Fruit fly (Drosophila melanogaster) whole organism, pupa: ENCODE data around the gene CG1394.

Experiments
- CG10348 ChIP-seq: fragments of 200-800 bp; sonication (Bioruptor generic); IDR thresholded peaks from 2 replicates; pipeline ENCODE4 v1.3.6; 2022; ENCODE audit warnings: missing biosample characterization, missing genetic modification characterization
- CG12605 ChIP-seq: fragments of 200-800 bp; sonication (Bioruptor generic); IDR thresholded peaks from 2 replicates; pipeline ENCODE4 v1.3.6; 2022; ENCODE audit warnings: missing biosample characterization, missing genetic modification characterization
- CG13204 ChIP-seq: fragments of 200-800 bp; sonication (Bioruptor generic); optimal IDR thresholded peaks from 2 replicates; lab custom pipeline; 2018; ENCODE audit warnings: missing biosample characterization, mild to moderate bottlenecking, missing genetic modification characterization, moderate library complexity
- CG14655 ChIP-seq: fragments of 200-800 bp; sonication (Bioruptor generic); optimal IDR thresholded peaks from 3 replicates; lab custom pipeline; 2017; ENCODE audit warnings: mild to moderate bottlenecking, missing biosample characterization, missing genetic modification reagents, missing genetic modification characterization
- CG15710 ChIP-seq: fragments of 200-800 bp; sonication (Bioruptor generic); optimal IDR thresholded peaks from 2 replicates; lab custom pipeline; 2018; ENCODE audit warnings: missing biosample characterization, mild to moderate bottlenecking, missing genetic modification characterization, moderate library complexity
- CG17806 ChIP-seq: fragments of 200-800 bp; sonication (Bioruptor generic); optimal IDR thresholded peaks from 2 replicates; lab custom pipeline; 2018; ENCODE audit warnings: missing biosample characterization, mild to moderate bottlenecking, missing genetic modification characterization, moderate library complexity
- CG32121 ChIP-seq: fragments of 200-800 bp; sonication (Bioruptor generic); IDR thresholded peaks from 2 replicates; pipeline ENCODE4 v1.3.6; 2022; ENCODE audit warnings: missing biosample characterization, missing genetic modification characterization
- CG34367 ChIP-seq: fragments of 200-800 bp; sonication (Bioruptor generic); optimal IDR thresholded peaks from 2 replicates; lab custom pipeline; 2018; ENCODE audit warnings: missing biosample characterization, mild to moderate bottlenecking, missing genetic modification characterization
- CG4496 ChIP-seq: fragments of 200-800 bp; sonication (Bioruptor generic); IDR thresholded peaks from 3 replicates; pipeline ENCODE4 v1.3.6; 2022; ENCODE audit warnings: missing biosample characterization, missing genetic modification characterization
- CG8159 ChIP-seq: fragments of 200-800 bp; sonication (Bioruptor generic); optimal IDR thresholded peaks from 3 replicates; lab custom pipeline; 2018; ENCODE audit warnings: missing biosample characterization, mild to moderate bottlenecking, missing genetic modification characterization, moderate library complexity
- CG8301 ChIP-seq: fragments of 200-800 bp; sonication (Bioruptor generic); optimal IDR thresholded peaks from 2 replicates; lab custom pipeline; 2018; ENCODE audit warnings: missing biosample characterization, mild to moderate bottlenecking, missing genetic modification characterization
- CG9948 ChIP-seq: fragments of 200-800 bp; sonication (Bioruptor generic); optimal IDR thresholded peaks from 2 replicates; lab custom pipeline; 2018; ENCODE audit warnings: missing biosample characterization, mild to moderate bottlenecking, missing genetic modification characterization, moderate library complexity
- D1 ChIP-seq: fragments of 200-800 bp; sonication (Bioruptor generic); optimal IDR thresholded peaks from 2 replicates; lab custom pipeline; 2018; ENCODE audit warnings: missing biosample characterization, mild to moderate bottlenecking, missing genetic modification characterization, moderate library complexity
- EcR ChIP-seq: fragments of 200-800 bp; sonication (Bioruptor generic); optimal IDR thresholded peaks from 3 replicates; lab custom pipeline; 2019; ENCODE audit warnings: missing biosample characterization, missing genetic modification characterization, mild to moderate bottlenecking, moderate library complexity, missing genetic modification reagents
- Ets98B ChIP-seq: fragments of 200-800 bp; sonication (Bioruptor generic); IDR thresholded peaks from 2 replicates; pipeline ENCODE4 v1.3.6; 2022; ENCODE audit warnings: missing biosample characterization, missing genetic modification characterization
- Pif1A ChIP-seq: fragments of 200-800 bp; sonication (Bioruptor generic); optimal IDR thresholded peaks from 3 replicates; lab custom pipeline; 2016; ENCODE audit warnings: missing biosample characterization, missing genetic modification characterization
- Pif1B ChIP-seq: fragments of 200-800 bp; sonication (Bioruptor generic); optimal IDR thresholded peaks from 3 replicates; lab custom pipeline; 2016; ENCODE audit warnings: missing biosample characterization, missing genetic modification characterization
- Snoo ChIP-seq: fragments of 200-800 bp; sonication (Bioruptor generic); optimal IDR thresholded peaks from 3 replicates; lab custom pipeline; 2017; ENCODE audit warnings: missing biosample characterization, mild to moderate bottlenecking, missing genetic modification characterization, inconsistent platforms
- fd96Ca ChIP-seq: fragments of 200-800 bp; sonication (Bioruptor generic); IDR thresholded peaks from 3 replicates; pipeline ENCODE4 v1.3.6; 2022; ENCODE audit warnings: missing biosample characterization, missing genetic modification characterization
- gl ChIP-seq: fragments of 200-800 bp; sonication (Bioruptor generic); optimal IDR thresholded peaks from 2 replicates; lab custom pipeline; 2018; ENCODE audit warnings: missing biosample characterization, mild to moderate bottlenecking, missing genetic modification characterization
- rn ChIP-seq: fragments of 200-800 bp; sonication (Bioruptor generic); IDR thresholded peaks from 2 replicates; pipeline ENCODE4 v1.3.6; 2022; ENCODE audit warnings: missing biosample characterization, missing genetic modification characterization

Gene CG1394

DNA sequence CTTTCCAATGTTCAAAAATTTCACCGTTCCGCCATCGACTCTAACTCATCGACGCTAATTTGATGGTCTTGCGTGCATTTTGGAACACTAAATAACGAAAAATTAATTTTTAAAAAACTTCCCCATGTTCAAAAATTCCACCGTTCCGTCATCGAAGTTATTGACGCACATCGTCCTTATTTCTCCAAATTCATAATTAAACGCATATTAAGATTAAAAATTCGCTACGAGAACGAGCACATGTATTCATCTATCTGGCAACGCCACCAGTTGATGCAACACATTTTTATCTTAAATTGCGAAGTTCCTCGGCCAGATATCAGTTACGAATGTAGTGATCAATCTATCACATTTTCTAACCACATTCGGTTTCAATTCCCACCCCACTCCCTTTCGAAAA is 21.3 kb downstream of the CG1394 start, which contains the start of gene Lint-1:
Gene Lint-1 (plus strand): TSS at position 123 of the 400 bp plus-strand sequence.
- no peak for TF ChIP-seq rn (GFP tag; lab: Robert Waterston, UW)
- TF ChIP-seq D1 (tag; lab: Kevin White, UChicago): no peak
- TF ChIP-seq CG4496: peak; percentile 52; the same call in 1 of the 3 replicates
- TF ChIP-seq Pif1A (GFP tag; lab: Kevin White, UChicago): no peak
- 0 out of 3 replicates have a peak, but pooled peaks have one; percentile 37 for TF ChIP-seq fd96Ca (GFP tag; lab: Robert Waterston, UW)
- TF ChIP-seq Pif1B (GFP tag; lab: Kevin White, UChicago): no peak
- TF ChIP-seq Ets98B: no peak
- 0 out of 2 replicates have a peak, but pooled peaks have one; percentile 33 for TF ChIP-seq CG32121 (GFP tag; lab: Robert Waterston, UW)
- TF ChIP-seq CG13204 (GFP tag; lab: Kevin White, UChicago): no peak
- TF ChIP-seq CG9948: no peak
- no peak for TF ChIP-seq CG12605 (GFP tag; lab: Robert Waterston, UW)
- TF ChIP-seq CG8301: no peak
- no peak for TF ChIP-seq CG15710 (tag; lab: Kevin White, UChicago)
- TF ChIP-seq Snoo: no peak
- TF ChIP-seq CG8159 (tag; lab: Kevin White, UChicago): peak; percentile 4
- TF ChIP-seq CG17806 (tag; lab: Kevin White, UChicago): no peak
- no peak for TF ChIP-seq CG34367 (tag; lab: Kevin White, UChicago)
- TF ChIP-seq EcR (GFP tag; lab: Kevin White, UChicago): no peak
- no peak for TF ChIP-seq gl (tag; lab: Kevin White, UChicago)
- TF ChIP-seq CG14655 (GFP tag; lab: Kevin White, UChicago): no peak
- no peak for TF ChIP-seq CG10348

DNA sequence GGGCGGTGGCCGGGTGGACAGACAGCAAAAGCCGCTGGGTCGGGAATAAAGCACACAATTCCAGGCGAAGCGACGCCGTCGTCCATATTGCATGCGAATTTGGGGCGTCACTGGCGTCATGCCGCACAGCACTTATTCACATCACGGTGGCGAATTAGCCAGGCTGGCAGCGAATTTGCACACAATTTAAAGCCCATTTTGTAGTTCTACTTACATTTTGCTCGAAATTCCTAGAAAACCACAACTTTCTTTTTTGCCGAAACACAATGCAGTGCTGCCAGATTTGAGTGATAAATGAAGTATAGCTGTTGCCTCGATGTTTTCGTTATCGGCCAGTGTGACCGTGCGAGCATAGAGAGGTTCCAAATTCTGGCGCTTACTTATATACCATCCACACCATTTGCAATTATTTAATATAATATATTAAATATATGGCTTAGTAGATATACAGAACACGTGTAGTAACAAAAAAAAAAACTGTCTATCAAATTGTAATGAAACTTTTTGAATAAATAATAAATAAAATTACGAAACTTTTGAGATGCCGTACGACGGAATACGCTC is 22.1 kb downstream of the CG1394 start, which contains the start of gene Ran:
Gene Ran (minus strand): TSS at position 445 of the 564 bp plus-strand sequence.
- TF ChIP-seq gl (tag; lab: Kevin White, UChicago) (no peak), Pif1B (GFP tag; lab: Kevin White, UChicago) (no peak), CG15710 (tag; lab: Kevin White, UChicago) (no peak)

DNA sequence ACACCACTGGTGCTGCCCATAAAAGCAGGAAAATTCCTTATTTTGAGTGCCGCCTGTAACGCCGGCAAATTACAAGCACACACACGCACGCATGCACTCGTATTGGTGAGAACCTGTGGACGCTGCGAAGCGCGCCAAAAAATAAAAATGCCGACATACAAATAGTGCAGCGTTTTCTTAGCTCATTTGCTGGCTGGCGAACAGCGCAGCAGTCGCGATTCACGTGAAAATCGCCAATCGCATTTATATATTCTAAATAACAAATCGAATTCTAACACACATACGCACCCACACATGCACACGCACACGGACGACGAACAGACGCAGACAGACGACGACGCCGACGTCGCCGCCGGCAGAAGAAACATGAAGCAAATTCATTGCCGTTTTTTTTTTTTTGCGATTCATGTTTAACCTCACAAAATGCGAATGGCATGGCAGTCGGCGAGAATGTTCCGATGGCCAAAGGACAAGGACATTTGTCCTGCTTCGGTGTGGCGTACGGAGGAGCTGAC is 22.9 kb downstream of the CG1394 start:
- TF ChIP-seq CG8159 (tag; lab: Kevin White, UChicago): peak; percentile 7
- no peak for TF ChIP-seq CG32121 (GFP tag; lab: Robert Waterston, UW)
- no peak for TF ChIP-seq CG34367 (tag; lab: Kevin White, UChicago)
- no peak; the same call in 2 of the 3 replicates for TF ChIP-seq fd96Ca (GFP tag; lab: Robert Waterston, UW)
- no peak for TF ChIP-seq CG17806 (tag; lab: Kevin White, UChicago)
- TF ChIP-seq EcR (GFP tag; lab: Kevin White, UChicago): no peak
- TF ChIP-seq CG8301: no peak
- peak; percentile 4; the same call in 1 of the 2 replicates for TF ChIP-seq Ets98B
- peak; percentile 34; the same call in 1 of the 2 replicates for TF ChIP-seq CG12605 (GFP tag; lab: Robert Waterston, UW)
- no peak for TF ChIP-seq Pif1B (GFP tag; lab: Kevin White, UChicago)
- TF ChIP-seq CG13204 (GFP tag; lab: Kevin White, UChicago): no peak

DNA sequence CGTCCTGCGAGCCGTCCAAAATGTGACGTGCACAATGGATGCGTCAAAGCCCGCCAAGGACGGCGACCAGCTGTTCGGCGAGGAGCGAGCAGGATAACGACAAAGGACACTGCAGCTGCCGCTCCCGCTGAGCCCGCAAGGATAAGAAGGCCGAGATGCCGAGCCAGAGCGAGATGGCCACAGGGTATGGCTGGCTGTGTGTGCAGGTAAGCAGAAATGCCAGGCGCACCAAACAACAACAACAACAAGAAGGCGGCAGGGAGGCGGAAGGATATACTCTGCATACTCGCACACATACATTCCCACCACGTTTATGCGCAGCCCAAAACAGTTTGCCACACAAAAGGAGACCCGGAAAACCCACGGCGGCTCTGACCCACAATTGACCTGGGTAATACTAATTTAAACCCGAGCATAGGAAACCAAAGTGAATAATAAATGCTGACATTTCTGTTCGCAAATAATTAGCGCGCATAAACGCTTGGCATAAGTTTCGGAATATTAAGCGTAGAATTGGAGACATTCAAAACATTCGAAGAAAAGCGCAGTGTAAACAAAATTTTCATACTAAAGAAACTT is 23.8 kb downstream of the CG1394 start:
- TF ChIP-seq CG8159 (tag; lab: Kevin White, UChicago): peak; percentile 45
- peak; percentile 51 for TF ChIP-seq CG15710 (tag; lab: Kevin White, UChicago)
- no peak for TF ChIP-seq CG13204 (GFP tag; lab: Kevin White, UChicago)
- peak; percentile 17 for TF ChIP-seq CG34367 (tag; lab: Kevin White, UChicago)
- TF ChIP-seq CG8301: peak; percentile 20
- TF ChIP-seq CG9948: peak; percentile 0
- TF ChIP-seq fd96Ca (GFP tag; lab: Robert Waterston, UW): peak; percentile 68
- peak; percentile 15 for TF ChIP-seq Snoo
- no peak for TF ChIP-seq CG10348
- TF ChIP-seq CG12605 (GFP tag; lab: Robert Waterston, UW): no peak
- TF ChIP-seq Pif1B (GFP tag; lab: Kevin White, UChicago): peak; percentile 30
- TF ChIP-seq CG32121 (GFP tag; lab: Robert Waterston, UW): no peak
- TF ChIP-seq CG4496: 0 out of 3 replicates have a peak, but pooled peaks have one; percentile 38
- no peak for TF ChIP-seq D1 (tag; lab: Kevin White, UChicago)
- TF ChIP-seq CG14655 (GFP tag; lab: Kevin White, UChicago): no peak
- TF ChIP-seq gl (tag; lab: Kevin White, UChicago): no peak
- peak; percentile 35 for TF ChIP-seq Ets98B
- peak; percentile 39 for TF ChIP-seq Pif1A (GFP tag; lab: Kevin White, UChicago)
- TF ChIP-seq EcR (GFP tag; lab: Kevin White, UChicago): no peak
- peak; percentile 29 for TF ChIP-seq CG17806 (tag; lab: Kevin White, UChicago)
- no peak for TF ChIP-seq rn (GFP tag; lab: Robert Waterston, UW)
- TF ChIP-seq, all 21 proteins: peak for 12

DNA sequence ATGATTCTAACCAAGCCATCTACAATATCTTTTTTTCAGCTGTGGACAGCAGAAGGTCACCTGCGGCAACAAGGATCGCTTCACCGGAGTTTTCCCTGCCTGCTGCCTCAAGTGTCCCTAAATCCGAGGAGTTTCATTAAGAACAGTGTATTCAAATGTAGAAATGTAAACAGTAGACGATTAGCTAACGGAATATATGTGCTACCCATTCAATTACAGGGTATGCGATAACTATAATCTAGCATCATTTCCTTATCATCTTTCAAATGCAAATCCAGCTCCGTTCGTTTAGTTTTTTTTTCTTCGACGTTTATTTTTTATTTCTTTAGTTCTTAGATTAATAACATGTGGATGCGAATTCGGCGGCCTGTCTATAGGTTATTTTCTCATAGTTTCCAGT is 25.9 kb downstream of the CG1394 start:
- no peak for TF ChIP-seq CG8301
- no peak for TF ChIP-seq Pif1B (GFP tag; lab: Kevin White, UChicago)
- TF ChIP-seq CG13204 (GFP tag; lab: Kevin White, UChicago): no peak
- no peak for TF ChIP-seq CG34367 (tag; lab: Kevin White, UChicago)
- no peak for TF ChIP-seq CG8159 (tag; lab: Kevin White, UChicago)
- TF ChIP-seq fd96Ca (GFP tag; lab: Robert Waterston, UW): no peak
- no peak for TF ChIP-seq CG4496
- no peak for TF ChIP-seq rn (GFP tag; lab: Robert Waterston, UW)
- TF ChIP-seq Ets98B: no peak
- no peak for TF ChIP-seq CG14655 (GFP tag; lab: Kevin White, UChicago)
- TF ChIP-seq Pif1A (GFP tag; lab: Kevin White, UChicago): no peak
- no peak for TF ChIP-seq CG9948
- no peak for TF ChIP-seq Snoo
- TF ChIP-seq CG10348: no peak
- no peak for TF ChIP-seq D1 (tag; lab: Kevin White, UChicago)
- no peak for TF ChIP-seq gl (tag; lab: Kevin White, UChicago)
- TF ChIP-seq EcR (GFP tag; lab: Kevin White, UChicago): no peak
